Worm (Caenorhabditis elegans) whole organism, L4 larva: Measurements from ENCODE around the gene ZK180.6.
A peak's percentile ranks its signal among the peaks of the same experiment; 100 is the strongest.

Source experiments
- D1046.2 ChIP-seq: fragments of 200-800 bp; sonication (Bioruptor generic); IDR thresholded peaks from 2 replicates; pipeline ENCODE4 v1.3.6; 2022; ENCODE audit warnings: missing genetic modification characterization, missing compliant biosample characterization
- F26F4.8 ChIP-seq: fragments of 200-800 bp; sonication (Bioruptor generic); conservative IDR thresholded peaks from 2 replicates; pipeline ENCODE4 v1.3.6; 2022; ENCODE audit warnings: missing genetic modification characterization, missing compliant biosample characterization
- F44E2.7 ChIP-seq: fragments of 200-800 bp; sonication (Bioruptor generic); IDR thresholded peaks from 2 replicates; pipeline ENCODE4 v2.1.2; 2022; ENCODE audit warnings: missing genetic modification characterization, missing compliant biosample characterization
- T26A8.4 ChIP-seq: fragments of 200-800 bp; sonication (Bioruptor generic); IDR thresholded peaks from 2 replicates; pipeline ENCODE4 v1.3.6; 2022; ENCODE audit warnings: missing genetic modification characterization, missing compliant biosample characterization
- Y5F2A.4 ChIP-seq: fragments of 200-800 bp; sonication (Bioruptor generic); optimal IDR thresholded peaks from 2 replicates; lab custom pipeline; 2018; ENCODE audit warnings: mild to moderate bottlenecking, missing genetic modification characterization, missing compliant biosample characterization
- Y75B8A.6 ChIP-seq: fragments of 200-800 bp; sonication (Bioruptor generic); IDR thresholded peaks from 2 replicates; pipeline ENCODE4 v1.3.6; 2022; ENCODE audit warnings: missing genetic modification reagents, missing genetic modification characterization, missing compliant biosample characterization
- ZK337.2 ChIP-seq: fragments of 200-800 bp; sonication (Bioruptor generic); IDR thresholded peaks from 2 replicates; pipeline ENCODE4 v1.3.6; 2022; ENCODE audit warnings: missing genetic modification reagents, missing genetic modification characterization, missing compliant biosample characterization
- aha-1 ChIP-seq: fragments of 150-350 bp; peaks from one replicate; lab custom pipeline; 2014; ENCODE audit warnings: missing biosample characterization, missing genetic modification characterization
- aly-2 ChIP-seq: sonication (generic microtip); optimal IDR thresholded peaks from 2 replicates; lab custom pipeline; 2018; ENCODE audit warnings: missing biosample characterization, missing genetic modification characterization
- arid-1 ChIP-seq: fragments of 200-800 bp; sonication (Bioruptor generic); conservative IDR thresholded peaks from 2 replicates; pipeline ENCODE4 v1.3.6; 2022; ENCODE audit warnings: missing genetic modification reagents, missing genetic modification characterization, missing compliant biosample characterization
- ceh-20 ChIP-seq: fragments of 200-800 bp; sonication (Bioruptor generic); IDR thresholded peaks from 2 replicates; pipeline ENCODE4 v1.3.6; 2022; ENCODE audit warnings: missing genetic modification reagents, missing genetic modification characterization, missing compliant biosample characterization
- ceh-44 ChIP-seq: fragments of 200-800 bp; sonication (Bioruptor generic); IDR thresholded peaks from 2 replicates; pipeline ENCODE4 v1.3.6; 2022; ENCODE audit warnings: missing genetic modification reagents, missing genetic modification characterization, missing compliant biosample characterization
- ceh-82 ChIP-seq: sonication (generic microtip); optimal IDR thresholded peaks from 2 replicates; lab custom pipeline; 2017; ENCODE audit warnings: missing biosample characterization, missing genetic modification characterization
- ces-1 ChIP-seq: fragments of 150-350 bp; sonication (generic microtip); optimal IDR thresholded peaks from 4 replicates; lab custom pipeline; 2014; ENCODE audit warnings: missing biosample characterization, missing genetic modification reagents, missing genetic modification characterization
- cey-2 ChIP-seq: sonication (generic microtip); optimal IDR thresholded peaks from 3 replicates; lab custom pipeline; 2017; ENCODE audit warnings: missing genetic modification characterization, mild to moderate bottlenecking, missing compliant biosample characterization, antibody characterized with exemption, borderline replicate concordance; ENCODE audit not compliant: insufficient read depth
- daf-19 ChIP-seq: fragments of 200-800 bp; sonication (Bioruptor generic); conservative IDR thresholded peaks from 2 replicates; pipeline ENCODE4 v1.3.6; 2022; ENCODE audit warnings: missing genetic modification characterization, missing compliant biosample characterization
- daf-8 ChIP-seq: fragments of 200-800 bp; sonication (Bioruptor generic); IDR thresholded peaks from 2 replicates; pipeline ENCODE4 v1.3.6; 2022; ENCODE audit warnings: missing genetic modification characterization, missing compliant biosample characterization
- dmd-6 ChIP-seq: fragments of 200-800 bp; sonication (Bioruptor generic); IDR thresholded peaks from 2 replicates; pipeline ENCODE4 v1.3.6; 2022; ENCODE audit warnings: missing genetic modification reagents, missing genetic modification characterization, missing compliant biosample characterization
- dpl-1 ChIP-seq: fragments of 150-350 bp; optimal IDR thresholded peaks from 2 replicates; lab custom pipeline; 2014; ENCODE audit warnings: missing biosample characterization, missing genetic modification reagents, missing genetic modification characterization
- egl-43 ChIP-seq: fragments of 200-800 bp; sonication (Bioruptor generic); IDR thresholded peaks from 2 replicates; pipeline ENCODE4 v1.3.6; 2022; ENCODE audit warnings: missing genetic modification reagents, missing genetic modification characterization, missing compliant biosample characterization
- fkh-10 ChIP-seq: fragments of 150-350 bp; optimal IDR thresholded peaks from 2 replicates; lab custom pipeline; 2014; ENCODE audit warnings: missing biosample characterization, missing genetic modification reagents, missing genetic modification characterization
- hif-1 ChIP-seq, 2 experiments: sonication (generic microtip); optimal IDR thresholded peaks; 2 replicates each; lab custom pipeline; 2016 to 2017; ENCODE audit warnings: missing compliant biosample characterization in 2 of 2, missing genetic modification characterization in 2 of 2, missing genetic modification reagents in 2 of 2, missing genotype in 2 of 2, mild to moderate bottlenecking in 1 of 2
- lin-38 ChIP-seq: fragments of 200-800 bp; sonication (Bioruptor generic); IDR thresholded peaks from 2 replicates; pipeline ENCODE4 v1.3.6; 2022; ENCODE audit warnings: missing genetic modification reagents, missing genetic modification characterization, missing compliant biosample characterization
- lin-39 ChIP-seq: fragments of 150-350 bp; optimal IDR thresholded peaks from 2 replicates; lab custom pipeline; 2014; ENCODE audit warnings: missing biosample characterization, missing genetic modification reagents, missing genetic modification characterization
- lsy-2 ChIP-seq, 2 experiments: fragments of 150-350 bp in 1 of 2; sonication (generic microtip) in 1 of 2; optimal IDR thresholded peaks; 2 replicates each; lab custom pipeline; 2014 to 2017; ENCODE audit warnings: missing biosample characterization in 2 of 2, missing genetic modification characterization in 2 of 2
- madf-9 ChIP-seq: fragments of 200-800 bp; sonication (Bioruptor generic); conservative IDR thresholded peaks from 2 replicates; pipeline ENCODE4 v1.3.6; 2022; ENCODE audit warnings: missing genetic modification reagents, missing genetic modification characterization, missing compliant biosample characterization
- mdt-29 ChIP-seq: fragments of 200-800 bp; sonication (Bioruptor generic); IDR thresholded peaks from 2 replicates; pipeline ENCODE4 v1.3.6; 2022; ENCODE audit warnings: missing genetic modification reagents, missing genetic modification characterization, missing compliant biosample characterization
- mep-1 ChIP-seq: fragments of 150-350 bp; sonication (generic microtip); optimal IDR thresholded peaks from 3 replicates; lab custom pipeline; 2014; ENCODE audit warnings: missing biosample characterization, missing genetic modification characterization
- mxl-3 ChIP-seq: fragments of 200-800 bp; sonication (Bioruptor generic); optimal IDR thresholded peaks from 2 replicates; lab custom pipeline; 2018; ENCODE audit warnings: mild to moderate bottlenecking, missing genetic modification characterization, missing compliant biosample characterization
- nhr-237 ChIP-seq: sonication (generic microtip); optimal IDR thresholded peaks from 2 replicates; lab custom pipeline; 2017; ENCODE audit warnings: missing biosample characterization, missing genetic modification characterization
- nhr-25 ChIP-seq: sonication (generic microtip); optimal IDR thresholded peaks from 2 replicates; lab custom pipeline; 2017; ENCODE audit warnings: missing genetic modification characterization, mild to moderate bottlenecking, missing compliant biosample characterization, antibody characterized with exemption, moderate library complexity, borderline replicate concordance; ENCODE audit not compliant: insufficient read depth
- nhr-42 ChIP-seq: fragments of 200-800 bp; sonication (Bioruptor generic); IDR thresholded peaks from 2 replicates; pipeline ENCODE4 v1.3.6; 2022; ENCODE audit warnings: missing genetic modification characterization, missing compliant biosample characterization
- nhr-76 ChIP-seq: fragments of 150-350 bp; optimal IDR thresholded peaks from 2 replicates; lab custom pipeline; 2014; ENCODE audit warnings: missing biosample characterization, missing genetic modification characterization
- nhr-77 ChIP-seq: fragments of 150-350 bp; optimal IDR thresholded peaks from 2 replicates; lab custom pipeline; 2014; ENCODE audit warnings: missing biosample characterization, missing genetic modification characterization
- php-3 ChIP-seq: fragments of 200-800 bp; sonication (Bioruptor generic); IDR thresholded peaks from 2 replicates; pipeline ENCODE4 v1.3.6; 2022; ENCODE audit warnings: missing genetic modification reagents, missing genetic modification characterization, missing compliant biosample characterization
- rbr-2 ChIP-seq: sonication (generic microtip); optimal IDR thresholded peaks from 2 replicates; lab custom pipeline; 2016; ENCODE audit warnings: missing genotype, missing genetic modification characterization, missing compliant biosample characterization
- saeg-2 ChIP-seq: fragments of 200-800 bp; sonication (Bioruptor generic); IDR thresholded peaks from 2 replicates; pipeline ENCODE4 v1.3.6; 2022; ENCODE audit warnings: missing genetic modification reagents, missing genetic modification characterization, missing compliant biosample characterization
- set-16 ChIP-seq: fragments of 200-800 bp; sonication (Bioruptor generic); IDR thresholded peaks from 2 replicates; pipeline ENCODE4 v1.3.6; 2022; ENCODE audit warnings: missing genetic modification reagents, missing genetic modification characterization, missing compliant biosample characterization
- snpc-1.2 ChIP-seq: fragments of 200-800 bp; sonication (Bioruptor generic); IDR thresholded peaks from 2 replicates; pipeline ENCODE4 v1.3.6; 2022; ENCODE audit warnings: missing genetic modification reagents, missing genetic modification characterization, missing compliant biosample characterization
- spr-1 ChIP-seq: sonication (generic microtip); optimal IDR thresholded peaks from 2 replicates; lab custom pipeline; 2016; ENCODE audit warnings: mild to moderate bottlenecking, missing genetic modification characterization, missing compliant biosample characterization
- spr-3 ChIP-seq: fragments of 200-800 bp; sonication (Bioruptor generic); optimal IDR thresholded peaks from 2 replicates; lab custom pipeline; 2018; ENCODE audit warnings: mild to moderate bottlenecking, missing genetic modification characterization, missing compliant biosample characterization
- tra-1 ChIP-seq: fragments of 200-800 bp; sonication (Bioruptor generic); IDR thresholded peaks from 2 replicates; pipeline ENCODE4 v1.3.6; 2022; ENCODE audit warnings: missing genetic modification reagents, missing genetic modification characterization, missing compliant biosample characterization
- vab-7 ChIP-seq: fragments of 200-800 bp; sonication (Bioruptor generic); IDR thresholded peaks from 2 replicates; pipeline ENCODE4 v1.3.6; 2022; ENCODE audit warnings: missing genetic modification reagents, missing genetic modification characterization, missing compliant biosample characterization
- zag-1 ChIP-seq: fragments of 150-350 bp; optimal IDR thresholded peaks from 2 replicates; lab custom pipeline; 2014; ENCODE audit warnings: missing biosample characterization, missing genetic modification characterization
- zfp-2 ChIP-seq: sonication (generic microtip); optimal IDR thresholded peaks from 2 replicates; lab custom pipeline; 2016; ENCODE audit warnings: mild to moderate bottlenecking, missing genetic modification characterization, missing compliant biosample characterization
- zfp-3 ChIP-seq: fragments of 200-800 bp; sonication (Bioruptor generic); conservative IDR thresholded peaks from 2 replicates; pipeline ENCODE4 v1.3.6; 2022; ENCODE audit warnings: missing genetic modification reagents, missing genetic modification characterization, missing compliant biosample characterization
- zip-11 ChIP-seq: fragments of 200-800 bp; sonication (Bioruptor generic); IDR thresholded peaks from 2 replicates; pipeline ENCODE4 v1.3.6; 2022; ENCODE audit warnings: missing genetic modification characterization, missing compliant biosample characterization
- zip-2 ChIP-seq: fragments of 150-350 bp; optimal IDR thresholded peaks from 2 replicates; lab custom pipeline; 2014; ENCODE audit warnings: missing biosample characterization, missing genetic modification characterization
- ztf-7 ChIP-seq: fragments of 150-350 bp; optimal IDR thresholded peaks from 2 replicates; lab custom pipeline; 2014; ENCODE audit warnings: missing biosample characterization, missing genetic modification characterization

The ZK180.6 gene

DNA sequence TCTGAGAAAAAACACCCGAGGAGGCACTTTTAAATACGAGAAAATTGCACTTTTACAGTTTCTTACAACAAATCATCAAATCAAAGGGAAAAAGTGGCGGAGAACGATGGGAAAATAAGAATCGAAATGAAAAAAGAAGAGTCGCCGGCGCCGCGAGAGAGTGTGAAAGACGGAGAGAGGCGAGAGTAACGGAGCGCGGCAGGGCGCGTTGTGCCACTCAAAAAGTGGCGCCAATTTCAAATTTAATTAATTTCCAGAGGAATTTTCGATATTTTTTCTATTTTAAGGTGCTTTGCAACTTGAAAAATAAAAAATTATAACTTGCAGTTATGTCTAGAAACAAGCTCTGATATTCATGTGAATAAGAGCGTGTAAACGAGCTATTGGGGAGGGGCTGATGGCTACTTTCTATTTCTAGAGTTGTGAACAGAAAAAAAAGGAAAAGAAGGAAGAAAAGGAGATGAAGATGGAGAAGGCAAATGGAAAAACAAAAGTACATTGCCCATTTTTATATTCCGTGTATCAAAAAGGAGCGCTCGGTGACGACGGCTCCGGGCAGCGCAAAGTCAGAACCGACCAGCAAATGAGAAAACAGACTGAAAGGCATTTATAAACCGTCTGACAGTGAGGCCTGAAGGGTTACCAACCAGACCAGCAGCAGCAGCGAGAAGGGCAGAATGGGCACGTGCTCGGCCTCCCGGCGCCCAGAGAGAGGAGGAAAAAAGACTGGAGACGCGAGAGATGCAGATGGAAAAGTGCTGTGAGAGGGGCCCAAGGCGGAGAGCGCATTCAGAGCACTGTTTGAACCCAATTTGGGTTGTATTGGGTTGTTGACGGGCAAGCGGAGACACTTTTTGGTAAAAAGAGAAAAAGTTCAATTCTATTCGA lies 53.7 kb downstream of the ZK180.6 start (continued):
- TF ChIP-seq F44E2.7 (GFP tag; lab: Robert Waterston, UW) (no peak), hif-1 (tag; optimal IDR thresholded peaks at IDR 0.05; lab: Kevin White, UChicago) (peak in 1 of 2 experiments; percentile 6), saeg-2 (GFP tag; lab: Robert Waterston, UW) (0 out of 2 replicates have a peak, but pooled peaks have one; percentile 11), spr-3 (GFP tag; lab: Kevin White, UChicago) (no peak), ceh-20 (GFP tag; lab: Robert Waterston, UW) (peak; percentile 32; the same call in 1 of the 2 replicates), daf-19 (GFP tag; lab: Robert Waterston, UW) (no peak), zfp-3 (GFP tag; lab: Robert Waterston, UW) (no peak), nhr-25 (tag; lab: Kevin White, UChicago) (no peak), zip-2 (tag; lab: Kevin White, UChicago) (no peak), arid-1 (GFP tag; lab: Robert Waterston, UW) (peak; percentile 74), nhr-76 (no peak), nhr-77 (tag; lab: Kevin White, UChicago) (peak; percentile 51), zag-1 (tag; lab: Kevin White, UChicago) (no peak), zfp-2 (tag; lab: Kevin White, UChicago) (no peak), dmd-6 (GFP tag; lab: Robert Waterston, UW) (peak; percentile 45), ceh-82 (tag; lab: Kevin White, UChicago) (no peak), rbr-2 (tag; lab: Kevin White, UChicago) (peak; percentile 18), cey-2 (no peak), lsy-2 (tag; optimal IDR thresholded peaks at IDR 0.05; lab: Kevin White, UChicago) (peak in 1 of 2 experiments; percentile 40), D1046.2 (GFP tag; lab: Robert Waterston, UW) (no peak; the same call in 1 of the 2 replicates), lin-38 (GFP tag; lab: Robert Waterston, UW) (peak; percentile 68), egl-43 (GFP tag; lab: Robert Waterston, UW) (peak; percentile 59; the same call in 1 of the 2 replicates), ces-1 (GFP tag; lab: Kevin White, UChicago) (no peak), madf-9 (GFP tag; lab: Robert Waterston, UW) (0 out of 2 replicates have a peak, but pooled peaks have one; percentile 30), spr-1 (tag; lab: Kevin White, UChicago) (no peak), Y5F2A.4 (no peak), fkh-10 (GFP tag; lab: Kevin White, UChicago) (no peak), ZK337.2 (GFP tag; lab: Robert Waterston, UW) (peak; percentile 47; the same call in 1 of the 2 replicates), mep-1 (tag; lab: Kevin White, UChicago) (peak; percentile 14), dpl-1 (GFP tag; lab: Kevin White, UChicago) (peak; percentile 56), T26A8.4 (0 out of 2 replicates have a peak, but pooled peaks have one; percentile 27), aha-1 (tag; lab: Kevin White, UChicago) (peak; percentile 99), tra-1 (GFP tag; lab: Robert Waterston, UW) (0 out of 2 replicates have a peak, but pooled peaks have one; percentile 39), ztf-7 (tag; lab: Kevin White, UChicago) (no peak), php-3 (GFP tag; lab: Robert Waterston, UW) (no peak), nhr-42 (GFP tag; lab: Robert Waterston, UW) (peak; percentile 29; the same call in 1 of the 2 replicates), nhr-237 (no peak), mxl-3 (GFP tag; lab: Kevin White, UChicago) (peak; percentile 76), ceh-44 (GFP tag; lab: Robert Waterston, UW) (no peak), mdt-29 (GFP tag; lab: Robert Waterston, UW) (no peak), zip-11 (GFP tag; lab: Robert Waterston, UW) (no peak), F26F4.8 (GFP tag; lab: Robert Waterston, UW) (no peak), vab-7 (GFP tag; lab: Robert Waterston, UW) (no peak), snpc-1.2 (GFP tag; lab: Robert Waterston, UW) (no peak), lin-39 (no peak), set-16 (GFP tag; lab: Robert Waterston, UW) (peak; percentile 92), Y75B8A.6 (GFP tag; lab: Robert Waterston, UW) (no peak), daf-8 (no peak), aly-2 (tag; lab: Kevin White, UChicago) (no peak)
